Fruit fly (Drosophila melanogaster) whole organism, embryonic: ENCODE measurements around the gene CG34269.

Experiments
- ATbp ChIP-seq: fragments of 200-800 bp; sonication (Bioruptor generic); optimal IDR thresholded peaks from 2 replicates; lab custom pipeline; 2017; ENCODE audit warnings: missing biosample characterization, mild to moderate bottlenecking, missing genetic modification characterization, missing genetic modification reagents
- CG10267 ChIP-seq: fragments of 200-800 bp; sonication (Bioruptor generic); optimal IDR thresholded peaks from 2 replicates; lab custom pipeline; 2018; ENCODE audit warnings: missing biosample characterization, mild to moderate bottlenecking, missing genetic modification characterization, moderate library complexity
- CG10366 ChIP-seq: fragments of 200-800 bp; sonication (Bioruptor generic); IDR thresholded peaks from 2 replicates; pipeline ENCODE4 v1.3.6; 2022; ENCODE audit warnings: missing biosample characterization, missing genetic modification characterization
- CG11560 ChIP-seq: fragments of 200-800 bp; sonication (Bioruptor generic); IDR thresholded peaks from 3 replicates; pipeline ENCODE4 v1.3.6; 2022; ENCODE audit warnings: missing biosample characterization, missing genetic modification characterization
- CG11696 ChIP-seq: fragments of 200-800 bp; sonication (Bioruptor generic); IDR thresholded peaks from 2 replicates; pipeline ENCODE4 v1.3.6; 2022; ENCODE audit warnings: missing biosample characterization, missing genetic modification characterization
- CG12104 ChIP-seq: fragments of 200-800 bp; sonication (Bioruptor generic); optimal IDR thresholded peaks from 3 replicates; lab custom pipeline; 2016; ENCODE audit warnings: missing biosample characterization, missing genetic modification characterization
- CG13287 ChIP-seq: fragments of 200-800 bp; sonication (Bioruptor generic); IDR thresholded peaks from 2 replicates; pipeline ENCODE4 v1.3.6; 2022; ENCODE audit warnings: missing biosample characterization, missing genetic modification characterization; ENCODE audit not compliant: partially characterized antibody
- CG13424 ChIP-seq: fragments of 200-800 bp; sonication (Bioruptor generic); optimal IDR thresholded peaks from 2 replicates; lab custom pipeline; 2019; ENCODE audit warnings: missing biosample characterization, mild to moderate bottlenecking, missing genetic modification characterization, moderate library complexity
- CG14014 ChIP-seq: fragments of 200-800 bp; sonication (Bioruptor generic); IDR thresholded peaks from 2 replicates; pipeline ENCODE4 v1.3.6; 2022; ENCODE audit warnings: missing biosample characterization, missing genetic modification characterization
- CG17361 ChIP-seq: fragments of 200-800 bp; sonication (Bioruptor generic); IDR thresholded peaks from 3 replicates; pipeline ENCODE4 v1.3.6; 2022; ENCODE audit warnings: missing biosample characterization, missing genetic modification characterization
- CG17912 ChIP-seq: fragments of 200-800 bp; sonication (Bioruptor generic); optimal IDR thresholded peaks from 2 replicates; lab custom pipeline; 2018; ENCODE audit warnings: missing biosample characterization, mild to moderate bottlenecking, missing genetic modification characterization
- CG31365 ChIP-seq: fragments of 200-800 bp; sonication (Bioruptor generic); optimal IDR thresholded peaks from 2 replicates; lab custom pipeline; 2018; ENCODE audit warnings: missing biosample characterization, mild to moderate bottlenecking, missing genetic modification characterization
- CG31388 ChIP-seq: fragments of 200-800 bp; sonication (Bioruptor generic); optimal IDR thresholded peaks from 2 replicates; lab custom pipeline; 2016; ENCODE audit warnings: missing biosample characterization, missing genetic modification characterization
- CG31441 ChIP-seq: fragments of 200-800 bp; sonication (Bioruptor generic); IDR thresholded peaks from 2 replicates; pipeline ENCODE4 v1.3.6; 2022; ENCODE audit warnings: missing biosample characterization, missing genetic modification characterization
- CG32767 ChIP-seq: fragments of 200-800 bp; sonication (Bioruptor generic); IDR thresholded peaks from 2 replicates; pipeline ENCODE4 v1.3.6; 2022; ENCODE audit warnings: missing biosample characterization, missing genetic modification characterization
- CG34224 ChIP-seq: fragments of 200-800 bp; sonication (Bioruptor generic); IDR thresholded peaks from 3 replicates; pipeline ENCODE4 v1.3.6; 2022; ENCODE audit warnings: missing biosample characterization, missing genetic modification characterization; ENCODE audit not compliant: partially characterized antibody
- CG5245 ChIP-seq: fragments of 200-800 bp; sonication (Bioruptor generic); optimal IDR thresholded peaks from 3 replicates; lab custom pipeline; 2016; ENCODE audit warnings: missing biosample characterization, missing genetic modification characterization
- CG9609 ChIP-seq: fragments of 200-800 bp; sonication (Bioruptor generic); optimal IDR thresholded peaks from 3 replicates; lab custom pipeline; 2016; ENCODE audit warnings: missing biosample characterization, missing genetic modification characterization
- Dad ChIP-seq: fragments of 200-800 bp; sonication (Bioruptor generic); optimal IDR thresholded peaks from 3 replicates; lab custom pipeline; 2016; ENCODE audit warnings: missing biosample characterization, missing genetic modification characterization
- Drgx ChIP-seq: fragments of 200-800 bp; sonication (Bioruptor generic); IDR thresholded peaks from 2 replicates; pipeline ENCODE4 v1.3.6; 2022; ENCODE audit warnings: missing biosample characterization, missing genetic modification characterization
- E2f1 ChIP-seq: fragments of 200-800 bp; sonication (Bioruptor generic); IDR thresholded peaks from 2 replicates; pipeline ENCODE4 v1.3.6; 2022; ENCODE audit warnings: missing biosample characterization, missing genetic modification characterization
- NC2β ChIP-seq: fragments of 200-800 bp; sonication (Bioruptor generic); optimal IDR thresholded peaks from 2 replicates; lab custom pipeline; 2016; ENCODE audit warnings: missing biosample characterization, missing genetic modification characterization
- NfI ChIP-seq: fragments of 200-800 bp; sonication (Bioruptor generic); optimal IDR thresholded peaks from 3 replicates; lab custom pipeline; 2018; ENCODE audit warnings: missing biosample characterization, mild to moderate bottlenecking, missing genetic modification characterization, moderate library complexity
- Sry-δ ChIP-seq: fragments of 200-800 bp; sonication (Bioruptor generic); optimal IDR thresholded peaks from 2 replicates; lab custom pipeline; 2016; ENCODE audit warnings: missing biosample characterization, missing genetic modification characterization
- Ssrp ChIP-seq: fragments of 200-800 bp; sonication (Bioruptor generic); optimal IDR thresholded peaks from 2 replicates; lab custom pipeline; 2018; ENCODE audit warnings: missing biosample characterization, mild to moderate bottlenecking, missing genetic modification characterization, moderate library complexity
- Tbp ChIP-seq: fragments of >200 bp; optimal IDR thresholded peaks from 2 replicates; lab custom pipeline; 2018; ENCODE audit warnings: missing biosample characterization, missing genetic modification characterization
- Xbp1 ChIP-seq: fragments of 200-800 bp; sonication (Bioruptor generic); optimal IDR thresholded peaks from 3 replicates; lab custom pipeline; 2016; ENCODE audit warnings: missing biosample characterization, mild to moderate bottlenecking, missing genetic modification characterization
- ab ChIP-seq: fragments of 200-800 bp; sonication (Bioruptor generic); optimal IDR thresholded peaks from 2 replicates; lab custom pipeline; 2016; ENCODE audit warnings: missing biosample characterization, missing genetic modification characterization
- ato ChIP-seq: fragments of 200-800 bp; sonication (Bioruptor generic); IDR thresholded peaks from 2 replicates; pipeline ENCODE4 v1.3.6; 2022; ENCODE audit warnings: missing biosample characterization, missing genetic modification characterization; ENCODE audit not compliant: partially characterized antibody
- bbx ChIP-seq: fragments of 200-800 bp; sonication (Bioruptor generic); IDR thresholded peaks from 2 replicates; pipeline ENCODE4 v1.3.6; 2022; ENCODE audit warnings: missing biosample characterization, missing genetic modification characterization; ENCODE audit not compliant: partially characterized antibody
- danr ChIP-seq: fragments of 200-800 bp; sonication (Bioruptor generic); IDR thresholded peaks from 2 replicates; pipeline ENCODE4 v1.3.6; 2022; ENCODE audit warnings: missing biosample characterization, missing genetic modification characterization
- ewg ChIP-seq: fragments of 200-800 bp; sonication (Bioruptor generic); optimal IDR thresholded peaks from 3 replicates; lab custom pipeline; 2017; ENCODE audit warnings: mild to moderate bottlenecking, missing biosample characterization, missing genetic modification reagents, missing genetic modification characterization
- eyg ChIP-seq: fragments of 200-800 bp; sonication (Bioruptor generic); optimal IDR thresholded peaks from 3 replicates; lab custom pipeline; 2016; ENCODE audit warnings: missing biosample characterization, missing genetic modification characterization
- gce ChIP-seq: fragments of 200-800 bp; sonication (Bioruptor generic); IDR thresholded peaks from 3 replicates; pipeline ENCODE4 v1.3.6; 2022; ENCODE audit warnings: missing biosample characterization, missing genetic modification characterization
- hb ChIP-seq: fragments of 200-800 bp; sonication (Bioruptor generic); IDR thresholded peaks from 3 replicates; pipeline ENCODE4 v1.3.6; 2022; ENCODE audit warnings: missing biosample characterization, missing genetic modification characterization; ENCODE audit not compliant: partially characterized antibody
- her ChIP-seq: fragments of 200-800 bp; sonication (Bioruptor generic); optimal IDR thresholded peaks from 2 replicates; lab custom pipeline; 2016; ENCODE audit warnings: missing biosample characterization, missing genetic modification characterization
- jigr1 ChIP-seq: fragments of 200-800 bp; sonication (Bioruptor generic); IDR thresholded peaks from 3 replicates; pipeline ENCODE4 v1.3.6; 2022; ENCODE audit warnings: missing biosample characterization, missing genetic modification characterization
- jing ChIP-seq: fragments of 200-800 bp; sonication (Bioruptor generic); optimal IDR thresholded peaks from 2 replicates; lab custom pipeline; 2018; ENCODE audit warnings: missing biosample characterization, mild to moderate bottlenecking, missing genetic modification characterization
- kay ChIP-seq: fragments of 200-800 bp; sonication (Bioruptor generic); optimal IDR thresholded peaks from 2 replicates; lab custom pipeline; 2016; ENCODE audit warnings: missing biosample characterization, missing genetic modification characterization
- lab ChIP-seq: fragments of 200-800 bp; sonication (Bioruptor generic); optimal IDR thresholded peaks from 3 replicates; lab custom pipeline; 2017; ENCODE audit warnings: missing biosample characterization, missing genetic modification characterization, mild to moderate bottlenecking, moderate library complexity, missing genetic modification reagents
- lbe ChIP-seq: fragments of 200-800 bp; sonication (Bioruptor generic); optimal IDR thresholded peaks from 2 replicates; lab custom pipeline; 2016; ENCODE audit warnings: missing biosample characterization, mild to moderate bottlenecking, missing genetic modification characterization
- onecut ChIP-seq: fragments of 200-800 bp; sonication (Bioruptor generic); IDR thresholded peaks from 2 replicates; pipeline ENCODE4 v1.3.6; 2022; ENCODE audit warnings: missing biosample characterization, missing genetic modification characterization
- pum ChIP-seq: fragments of 200-800 bp; sonication (Bioruptor generic); optimal IDR thresholded peaks from 2 replicates; lab custom pipeline; 2016; ENCODE audit warnings: missing biosample characterization, missing genetic modification characterization
- salm ChIP-seq: fragments of 200-800 bp; sonication (Bioruptor generic); optimal IDR thresholded peaks from 2 replicates; lab custom pipeline; 2018; ENCODE audit warnings: missing biosample characterization, mild to moderate bottlenecking, missing genetic modification characterization
- sima ChIP-seq: fragments of 200-800 bp; sonication (Bioruptor generic); optimal IDR thresholded peaks from 2 replicates; lab custom pipeline; 2016; ENCODE audit warnings: missing biosample characterization, missing genetic modification characterization
- sna ChIP-seq: fragments of 200-800 bp; sonication (Bioruptor generic); IDR thresholded peaks from 2 replicates; pipeline ENCODE4 v1.3.6; 2022; ENCODE audit warnings: missing biosample characterization, missing genetic modification characterization; ENCODE audit not compliant: partially characterized antibody
- sob ChIP-seq: fragments of 200-800 bp; sonication (Bioruptor generic); IDR thresholded peaks from 2 replicates; pipeline ENCODE4 v1.3.6; 2022; ENCODE audit warnings: missing biosample characterization, missing genetic modification characterization
- tx ChIP-seq: fragments of 200-800 bp; sonication (Bioruptor generic); optimal IDR thresholded peaks from 2 replicates; lab custom pipeline; 2016; ENCODE audit warnings: missing biosample characterization, missing genetic modification characterization
- zen ChIP-seq: fragments of 200-800 bp; sonication (Bioruptor generic); optimal IDR thresholded peaks from 3 replicates; lab custom pipeline; 2018; ENCODE audit warnings: missing biosample characterization, mild to moderate bottlenecking, missing genetic modification characterization, moderate library complexity

CG34269 gene

DNA sequence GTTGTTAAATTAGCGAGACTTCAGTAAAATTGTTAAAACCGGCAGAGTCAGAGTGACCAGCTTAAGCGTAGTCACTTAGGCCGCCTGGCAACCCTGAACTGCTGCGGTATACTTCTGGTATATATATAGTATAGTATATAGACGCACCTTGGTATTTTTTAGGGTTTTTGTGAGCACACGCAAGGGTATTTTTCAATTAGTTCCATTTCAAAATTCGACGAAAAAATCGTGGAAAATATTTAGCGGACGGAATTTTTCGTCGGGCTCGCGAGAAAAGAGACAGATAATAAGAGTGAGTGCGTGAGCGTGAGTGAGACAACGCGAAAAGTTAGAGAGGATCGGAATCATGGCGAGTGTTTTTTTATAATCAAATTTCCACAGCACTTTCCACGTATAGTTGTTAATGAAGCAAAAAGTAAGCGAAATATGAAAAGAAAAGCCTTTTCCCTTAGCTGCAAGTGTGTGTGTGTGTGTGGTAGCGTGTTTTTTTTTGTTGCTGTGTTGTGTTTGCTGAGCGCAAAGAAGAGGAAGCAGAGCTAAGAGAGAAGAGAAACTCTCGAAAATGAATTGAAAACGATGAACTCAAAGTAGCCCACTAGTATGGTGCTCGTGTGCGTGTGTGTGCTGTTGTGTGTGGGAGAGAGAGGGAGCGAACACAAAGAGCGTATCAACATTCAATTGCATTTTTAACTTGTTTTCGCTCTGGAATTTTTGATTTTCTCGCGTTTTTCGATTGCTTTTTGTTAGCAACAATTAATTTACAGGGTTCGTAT, 14.9 kb downstream of the CG34269 start, which contains the start of the genes Cypl and Hipk (continued):
- TF ChIP-seq jing = no peak
- TF ChIP-seq CG32767 (GFP tag; lab: Robert Waterston, UW) = peak; percentile 59; the same call in 1 of the 2 replicates
- no peak for TF ChIP-seq Sry-δ (GFP tag; lab: Kevin White, UChicago)
- peak; percentile 3 for TF ChIP-seq CG31365 (tag; lab: Kevin White, UChicago)
- no peak for TF ChIP-seq danr
- TF ChIP-seq Drgx (GFP tag; lab: Robert Waterston, UW) = 0 out of 2 replicates have a peak, but pooled peaks have one; percentile 13
- no peak for TF ChIP-seq tx (GFP tag; lab: Kevin White, UChicago)
- no peak for TF ChIP-seq CG14014 (GFP tag; lab: Robert Waterston, UW)
- no peak for TF ChIP-seq ato (GFP tag; lab: Robert Waterston, UW)
- TF ChIP-seq eyg (GFP tag; lab: Kevin White, UChicago) = no peak
- TF ChIP-seq CG10267 (tag; lab: Kevin White, UChicago) = peak; percentile 57
- peak; percentile 7; the same call in 1 of the 2 replicates for TF ChIP-seq onecut
- peak; percentile 32 for TF ChIP-seq Xbp1
- peak; percentile 42 for TF ChIP-seq Dad (GFP tag; lab: Kevin White, UChicago)
- no peak for TF ChIP-seq sima (GFP tag; lab: Kevin White, UChicago)
- TF ChIP-seq CG17912 (GFP tag; lab: Kevin White, UChicago) = no peak
- no peak for TF ChIP-seq sna (GFP tag; lab: Robert Waterston, UW)
- TF ChIP-seq pum (GFP tag; lab: Kevin White, UChicago) = no peak
- peak; percentile 56; the same call in 1 of the 3 replicates for TF ChIP-seq CG34224
- no peak for TF ChIP-seq CG11560 (tag; lab: Robert Waterston, UW)
- peak; percentile 38; the same call in 1 of the 3 replicates for TF ChIP-seq CG17361 (GFP tag; lab: Robert Waterston, UW)
- peak; percentile 53 for TF ChIP-seq lab (GFP tag; lab: Kevin White, UChicago)
- no peak for TF ChIP-seq CG10366 (GFP tag; lab: Robert Waterston, UW)
- TF ChIP-seq CG9609 = no peak
- TF ChIP-seq CG13424 (tag; lab: Kevin White, UChicago) = no peak
- no peak for TF ChIP-seq Tbp
- no peak for TF ChIP-seq CG5245
- TF ChIP-seq Ssrp (tag; lab: Kevin White, UChicago) = no peak
- peak; percentile 64 for TF ChIP-seq lbe (GFP tag; lab: Kevin White, UChicago)
- no peak for TF ChIP-seq gce (GFP tag; lab: Robert Waterston, UW)
- TF ChIP-seq zen (tag; lab: Kevin White, UChicago) = peak; percentile 13
- TF ChIP-seq jigr1 = no peak
- TF ChIP-seq CG11696 (GFP tag; lab: Robert Waterston, UW) = no peak
- TF ChIP-seq E2f1 (GFP tag; lab: Robert Waterston, UW) = peak; percentile 10; the same call in 1 of the 2 replicates
- no peak for TF ChIP-seq ab (GFP tag; lab: Kevin White, UChicago)
- no peak for TF ChIP-seq salm
- no peak for TF ChIP-seq ewg (GFP tag; lab: Kevin White, UChicago)
- TF ChIP-seq CG31441 = 0 out of 2 replicates have a peak, but pooled peaks have one; percentile 25
- TF ChIP-seq NfI = peak; percentile 26
- TF ChIP-seq NC2β (GFP tag; lab: Kevin White, UChicago) = peak; percentile 17
- TF ChIP-seq CG12104 = peak; percentile 24
- no peak for TF ChIP-seq sob (GFP tag; lab: Robert Waterston, UW)
- no peak for TF ChIP-seq hb (GFP tag; lab: Robert Waterston, UW)
- TF ChIP-seq ATbp (GFP tag; lab: Kevin White, UChicago) = peak; percentile 4
- no peak for TF ChIP-seq CG31388 (GFP tag; lab: Kevin White, UChicago)
- TF ChIP-seq CG13287 (GFP tag; lab: Robert Waterston, UW) = peak; percentile 52
- peak; percentile 16 for TF ChIP-seq her (GFP tag; lab: Kevin White, UChicago)
- peak; percentile 14; the same call in 1 of the 2 replicates for TF ChIP-seq bbx
- peak; percentile 11 for TF ChIP-seq kay (GFP tag; lab: Kevin White, UChicago)
